Worm (Caenorhabditis elegans): Measurements from ENCODE around the gene F56A11.5.
A peak's percentile ranks its signal among the peaks of the same experiment; 100 is the strongest.

Gene F56A11.5

ce11 chrIV:613155-613554, 42.5 kb upstream of the F56A11.5 start:
- TF ChIP-seq ceh-43 (GFP tag; optimal IDR thresholded peaks at IDR 0.05) (no peak), ceh-39 (tag; optimal IDR thresholded peaks at IDR 0.05) (no peak), nhr-28 (tag; optimal IDR thresholded peaks at IDR 0.05) (no peak), nhr-237 (tag; optimal IDR thresholded peaks at IDR 0.05) (no peak), mep-1 (tag; optimal IDR thresholded peaks at IDR 0.05) (no peak), elt-1 (tag; optimal IDR thresholded peaks at IDR 0.05; ENCODE audit: borderline replicate concordance, insufficient read depth) (no peak), zip-8 (tag; optimal IDR thresholded peaks at IDR 0.05) (no peak), pha-4 (tag; optimal IDR thresholded peaks at IDR 0.05) (no peak), lsy-2 (tag; optimal IDR thresholded peaks at IDR 0.05) (no peak), unc-120 (tag; optimal IDR thresholded peaks at IDR 0.05; ENCODE audit: poor library complexity, severe bottlenecking) (no peak), flh-1 (GFP tag; optimal IDR thresholded peaks at IDR 0.05) (no peak), M03D4.4 (tag; optimal IDR thresholded peaks at IDR 0.05) (no peak), ceh-83 (GFP tag; optimal IDR thresholded peaks at IDR 0.05) (no peak), unc-39 (tag; optimal IDR thresholded peaks at IDR 0.05) (no peak), nhr-2 (tag; optimal IDR thresholded peaks at IDR 0.05) (no peak), unc-62 (GFP tag; optimal IDR thresholded peaks at IDR 0.05) (no peak)

ce11 chrIV:607628-608027, 37.0 kb upstream of the F56A11.5 start:
- no peak for TF ChIP-seq elt-3 (tag; optimal IDR thresholded peaks at IDR 0.05)
- peak; percentile 60 for TF ChIP-seq unc-62 (GFP tag; optimal IDR thresholded peaks at IDR 0.05)
- peak; percentile 63 for TF ChIP-seq unc-120 (tag; optimal IDR thresholded peaks at IDR 0.05; ENCODE audit: poor library complexity, severe bottlenecking)
- TF ChIP-seq hlh-1 (tag; optimal IDR thresholded peaks at IDR 0.05) = peak; percentile 89
- no peak for TF ChIP-seq nhr-12 (tag; optimal IDR thresholded peaks at IDR 0.05)

ce11 chrIV:606055-606454, 35.4 kb upstream of the F56A11.5 start, which contains the start of gene inx-18:
Gene inx-18, plus strand, starts transcription at chrIV:606355.
- TF ChIP-seq sptf-1 (tag; optimal IDR thresholded peaks at IDR 0.05) (no peak), hlh-1 (tag; optimal IDR thresholded peaks at IDR 0.05) (peak; percentile 67)

ce11 chrIV:605431-605830, 34.8 kb upstream of the F56A11.5 start:
- TF ChIP-seq tbx-8 (GFP tag; optimal IDR thresholded peaks at IDR 0.05) = no peak
- peak; percentile 14 for TF ChIP-seq bed-3 (GFP tag; optimal IDR thresholded peaks at IDR 0.05)
- TF ChIP-seq sptf-1 (tag; optimal IDR thresholded peaks at IDR 0.05) = peak; percentile 18
- peak; percentile 27 for TF ChIP-seq mls-2 (tag; optimal IDR thresholded peaks at IDR 0.05)

- TF ChIP-seq nhr-28 (tag; optimal IDR thresholded peaks at IDR 0.05) (no peak), ceh-43 (GFP tag; optimal IDR thresholded peaks at IDR 0.05) (no peak), elt-1 (tag; optimal IDR thresholded peaks at IDR 0.05; ENCODE audit: borderline replicate concordance, insufficient read depth) (no peak), nhr-12 (tag; optimal IDR thresholded peaks at IDR 0.05) (no peak), ces-1 (GFP tag; optimal IDR thresholded peaks at IDR 0.05) (no peak), hlh-1 (tag; optimal IDR thresholded peaks at IDR 0.05) (no peak)
Measured at ce11 chrIV:604817-605216, 34.2 kb upstream of the F56A11.5 start.

ce11 chrIV:604144-604543, 33.5 kb upstream of the F56A11.5 start, which contains the start of gene col-102:
Gene col-102, plus strand, starts transcription at chrIV:604444.
- TF ChIP-seq drap-1 (GFP tag; optimal IDR thresholded peaks at IDR 0.05) (no peak), pha-4 (tag; optimal IDR thresholded peaks at IDR 0.05) (no peak), nhr-76 (tag; optimal IDR thresholded peaks at IDR 0.05) (no peak), nhr-28 (tag; optimal IDR thresholded peaks at IDR 0.05) (no peak), ceh-39 (tag; optimal IDR thresholded peaks at IDR 0.05) (no peak), sem-2 (GFP tag; optimal IDR thresholded peaks at IDR 0.05) (no peak), elt-3 (tag; optimal IDR thresholded peaks at IDR 0.05) (no peak), unc-39 (tag; optimal IDR thresholded peaks at IDR 0.05) (no peak), sptf-1 (tag; optimal IDR thresholded peaks at IDR 0.05) (no peak), hlh-1 (tag; optimal IDR thresholded peaks at IDR 0.05) (no peak), bed-3 (GFP tag; optimal IDR thresholded peaks at IDR 0.05) (no peak), ztf-11 (tag; optimal IDR thresholded peaks at IDR 0.05) (no peak), unc-62 (GFP tag; optimal IDR thresholded peaks at IDR 0.05) (no peak), nhr-12 (tag; optimal IDR thresholded peaks at IDR 0.05) (no peak), tbx-8 (GFP tag; optimal IDR thresholded peaks at IDR 0.05) (no peak)
